Worm (Caenorhabditis elegans): ENCODE data around the gene kqt-2.

Gene kqt-2

DNA sequence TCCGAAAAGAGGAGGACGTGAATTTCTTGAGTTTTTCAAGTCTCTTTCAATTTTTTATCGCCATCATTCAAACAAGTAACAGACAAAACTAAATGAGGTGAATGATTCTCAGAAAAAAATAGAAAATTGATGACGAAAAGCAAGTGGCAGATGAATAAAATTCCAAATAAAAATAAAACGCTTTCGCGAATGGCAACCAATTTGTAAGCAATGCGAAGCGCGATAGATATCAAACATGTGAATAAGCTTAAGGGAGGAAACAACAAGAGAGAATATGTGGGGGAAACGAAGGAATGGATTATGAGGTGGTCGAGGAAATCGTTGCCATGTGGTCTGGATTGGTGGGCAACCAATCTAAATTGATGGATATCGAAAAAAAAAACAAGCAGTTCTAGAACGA is 41.7 kb downstream of the kqt-2 start:
- no peak for TF ChIP-seq unc-62 (GFP tag; optimal IDR thresholded peaks at IDR 0.05)

DNA sequence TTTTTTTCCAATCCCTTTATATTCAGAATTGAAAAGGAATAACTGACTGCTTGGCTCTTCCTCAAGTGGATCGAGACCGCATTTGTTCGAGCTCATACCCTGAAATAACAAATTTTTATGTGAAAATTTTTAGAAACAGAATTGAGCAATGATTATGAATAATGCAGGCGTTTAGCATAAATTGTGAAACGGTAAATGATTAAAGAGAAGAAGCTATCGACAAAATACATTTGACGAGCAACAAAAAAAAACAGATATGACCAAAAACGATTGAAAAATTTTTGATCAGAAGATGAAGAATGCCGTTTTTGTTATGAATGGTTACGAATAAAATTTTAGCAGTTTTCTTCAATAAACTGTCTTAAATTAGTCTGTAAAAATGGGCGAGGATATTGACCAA is 42.5 kb downstream of the kqt-2 start, which contains the start of gene C17H11.6:
Gene C17H11.6, minus strand, starts transcription at position 101 of the 400 bp plus-strand sequence.
- no peak for TF ChIP-seq unc-62 (GFP tag; optimal IDR thresholded peaks at IDR 0.05)

DNA sequence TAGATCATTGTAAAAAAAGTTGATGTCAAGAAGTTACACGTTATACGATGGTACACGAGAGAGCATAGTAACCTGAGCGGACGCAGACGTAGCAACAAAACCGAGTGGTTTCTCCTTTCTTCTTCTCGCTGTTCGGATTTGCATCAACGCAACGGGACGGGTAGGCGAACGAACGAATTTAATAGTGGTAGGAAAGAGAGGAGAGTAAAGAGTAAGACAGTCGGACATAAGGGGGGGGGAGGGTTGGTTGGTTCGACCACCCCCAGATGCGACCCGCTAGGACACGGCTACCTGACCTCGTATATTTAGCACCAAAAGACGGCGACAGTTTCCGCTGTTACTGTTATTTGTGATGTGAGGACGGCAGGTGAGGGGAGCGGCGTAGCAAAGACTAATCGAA is 45.0 kb downstream of the kqt-2 start:
- TF ChIP-seq unc-62 (GFP tag; optimal IDR thresholded peaks at IDR 0.05), result no peak

DNA sequence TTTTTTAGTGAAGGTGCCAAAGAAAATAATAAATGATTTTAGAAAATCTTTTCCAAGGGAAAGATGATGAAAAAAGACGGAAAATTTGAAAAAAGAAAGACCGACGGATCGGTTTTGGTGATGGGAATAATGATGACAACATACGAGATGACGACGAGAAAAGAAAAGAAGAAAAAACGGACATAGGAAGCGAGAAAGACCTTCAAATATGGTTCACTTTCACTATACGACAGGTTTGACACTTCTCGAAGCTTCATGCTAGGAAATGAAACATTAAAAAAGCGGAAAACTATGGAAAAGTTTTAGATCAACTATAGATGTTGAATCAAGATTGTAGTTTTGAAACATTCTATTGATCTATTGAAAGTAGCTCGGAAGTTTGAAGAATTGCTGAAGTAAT is 46.0 kb downstream of the kqt-2 start:
- no peak for TF ChIP-seq unc-62 (GFP tag; optimal IDR thresholded peaks at IDR 0.05)

DNA sequence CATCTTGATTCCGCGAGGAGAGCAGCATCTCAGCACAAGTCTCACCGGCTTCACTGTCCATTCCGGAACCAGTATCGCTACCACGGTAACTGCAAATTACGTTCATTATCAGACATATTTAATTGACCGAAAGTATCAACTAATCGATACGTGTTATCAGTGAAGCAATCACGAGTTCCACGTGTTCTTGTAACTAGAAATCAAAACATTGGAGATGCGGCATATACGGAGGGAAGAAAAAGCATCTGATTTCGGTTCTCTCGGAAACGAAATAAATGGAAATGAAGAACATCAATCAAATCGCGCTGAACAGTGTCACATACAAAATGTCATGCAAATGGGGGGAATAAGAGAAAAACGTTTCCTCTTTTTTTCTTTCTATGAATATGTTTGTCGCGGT is 53.0 kb downstream of the kqt-2 start:
- TF ChIP-seq unc-62 (GFP tag; optimal IDR thresholded peaks at IDR 0.05), result no peak
